Worm (Caenorhabditis elegans) whole organism, L4 larva: Measurements from ENCODE around the gene nonu-1.

Experiments used
- cey-2 ChIP-seq: sonication (generic microtip); optimal IDR thresholded peaks from 3 replicates; lab custom pipeline; 2017; ENCODE audit warnings: missing genetic modification characterization, mild to moderate bottlenecking, missing compliant biosample characterization, antibody characterized with exemption, borderline replicate concordance; ENCODE audit not compliant: insufficient read depth
- daf-12 ChIP-seq: fragments of 150-350 bp; optimal IDR thresholded peaks from 2 replicates; lab custom pipeline; 2014; ENCODE audit warnings: missing biosample characterization, missing genetic modification reagents, missing genetic modification characterization
- daf-8 ChIP-seq: fragments of 200-800 bp; sonication (Bioruptor generic); IDR thresholded peaks from 2 replicates; pipeline ENCODE4 v1.3.6; 2022; ENCODE audit warnings: missing genetic modification characterization, missing compliant biosample characterization
- dmd-9 ChIP-seq: fragments of 200-800 bp; sonication (Bioruptor generic); IDR thresholded peaks from 2 replicates; pipeline ENCODE4 v1.3.6; 2022; ENCODE audit warnings: missing genetic modification reagents, missing genetic modification characterization, missing compliant biosample characterization
- egl-27 ChIP-seq: sonication (generic microtip); optimal IDR thresholded peaks from 3 replicates; lab custom pipeline; 2017; ENCODE audit warnings: missing biosample characterization, missing genetic modification reagents, missing genetic modification characterization
- fkh-10 ChIP-seq: fragments of 150-350 bp; optimal IDR thresholded peaks from 2 replicates; lab custom pipeline; 2014; ENCODE audit warnings: missing biosample characterization, missing genetic modification reagents, missing genetic modification characterization
- lin-39 ChIP-seq: fragments of 150-350 bp; optimal IDR thresholded peaks from 2 replicates; lab custom pipeline; 2014; ENCODE audit warnings: missing biosample characterization, missing genetic modification reagents, missing genetic modification characterization
- lir-3 ChIP-seq: sonication (generic microtip); optimal IDR thresholded peaks from 2 replicates; lab custom pipeline; 2016; ENCODE audit warnings: mild to moderate bottlenecking, missing genetic modification characterization, missing compliant biosample characterization
- mep-1 ChIP-seq: fragments of 150-350 bp; sonication (generic microtip); optimal IDR thresholded peaks from 3 replicates; lab custom pipeline; 2014; ENCODE audit warnings: missing biosample characterization, missing genetic modification characterization
- nhr-11 ChIP-seq: fragments of 150-350 bp; optimal IDR thresholded peaks from 2 replicates; lab custom pipeline; 2014; ENCODE audit warnings: missing biosample characterization, missing genetic modification characterization
- nhr-77 ChIP-seq: fragments of 150-350 bp; optimal IDR thresholded peaks from 2 replicates; lab custom pipeline; 2014; ENCODE audit warnings: missing biosample characterization, missing genetic modification characterization
- tra-1 ChIP-seq: fragments of 200-800 bp; sonication (Bioruptor generic); IDR thresholded peaks from 2 replicates; pipeline ENCODE4 v1.3.6; 2022; ENCODE audit warnings: missing genetic modification reagents, missing genetic modification characterization, missing compliant biosample characterization
- unc-62 ChIP-seq, 3 experiments: fragments of 150-350 bp in 1 of 3; sonication (generic microtip); optimal IDR thresholded peaks in 2 of 3; peaks in 1 of 3; 1 replicate in 1 of 3; 2 replicates in 2 of 3; lab custom pipeline; 2014 to 2017; ENCODE audit warnings: missing biosample characterization in 3 of 3, missing genetic modification characterization in 3 of 3, missing genetic modification reagents in 3 of 3, missing genotype in 1 of 3
- zag-1 ChIP-seq: fragments of 150-350 bp; optimal IDR thresholded peaks from 2 replicates; lab custom pipeline; 2014; ENCODE audit warnings: missing biosample characterization, missing genetic modification characterization

DNA sequence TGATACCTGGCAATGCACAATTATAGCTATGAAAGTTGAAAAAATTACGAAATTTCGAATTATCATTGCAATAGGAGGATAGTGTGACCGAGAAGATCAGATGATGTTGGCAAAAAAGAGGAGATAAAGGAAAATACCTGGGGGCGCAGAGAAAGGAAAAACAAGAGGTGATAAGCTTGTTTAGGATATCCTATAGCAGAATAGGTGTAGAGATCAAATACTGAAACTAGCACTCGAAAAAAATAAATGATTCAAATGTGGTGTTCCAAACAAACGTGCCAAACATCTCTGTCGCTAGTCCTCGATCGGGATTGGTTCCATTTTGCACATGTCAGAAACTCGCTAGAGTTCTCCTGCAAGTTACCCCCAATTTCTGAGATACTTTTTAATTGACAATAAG lies 20.3 kb downstream of the nonu-1 start, which contains the start of gene F26A1.9:
- TF ChIP-seq daf-8 (no peak), tra-1 (GFP tag; lab: Robert Waterston, UW) (no peak), unc-62 (GFP tag; optimal IDR thresholded peaks at IDR 0.05 in 1 of 2; lab: Kevin White, UChicago) (no peak), unc-62 (tag; optimal IDR thresholded peaks at IDR 0.05; lab: Kevin White, UChicago) (no peak), lin-39 (no peak), cey-2 (no peak), daf-12 (tag; lab: Kevin White, UChicago) (no peak), dmd-9 (GFP tag; lab: Robert Waterston, UW) (no peak), mep-1 (tag; lab: Kevin White, UChicago) (no peak), lir-3 (tag; lab: Kevin White, UChicago) (no peak), fkh-10 (GFP tag; lab: Kevin White, UChicago) (no peak), zag-1 (tag; lab: Kevin White, UChicago) (no peak), nhr-77 (tag; lab: Kevin White, UChicago) (no peak), egl-27 (no peak), nhr-11 (tag; lab: Kevin White, UChicago) (no peak)
